Worm (Caenorhabditis elegans) whole organism, L2 larva: ENCODE results near the gene Y39A3A.3.

ENCODE experiments used
- Y55F3AM.14 ChIP-seq: fragments of 200-800 bp; sonication (Bioruptor generic); optimal IDR thresholded peaks from 2 replicates; lab custom pipeline; 2018; ENCODE audit warnings: mild to moderate bottlenecking, missing genetic modification characterization, missing compliant biosample characterization
- ZK546.5 ChIP-seq: sonication (generic microtip); optimal IDR thresholded peaks from 2 replicates; lab custom pipeline; 2017; ENCODE audit warnings: missing biosample characterization, missing genetic modification characterization
- alr-1 ChIP-seq: fragments of 150-350 bp; optimal IDR thresholded peaks from 2 replicates; lab custom pipeline; 2014; ENCODE audit warnings: missing biosample characterization, missing genetic modification characterization
- blmp-1 ChIP-seq: sonication (generic microtip); optimal IDR thresholded peaks from 2 replicates; lab custom pipeline; 2017; ENCODE audit warnings: missing genetic modification characterization, mild to moderate bottlenecking, missing compliant biosample characterization, antibody characterized with exemption, moderate library complexity; ENCODE audit not compliant: insufficient read depth
- ceh-16 ChIP-seq: fragments of 150-350 bp; optimal IDR thresholded peaks from 2 replicates; lab custom pipeline; 2014; ENCODE audit warnings: missing biosample characterization, missing genetic modification characterization
- ceh-82 ChIP-seq: fragments of 150-350 bp; optimal IDR thresholded peaks from 2 replicates; lab custom pipeline; 2014; ENCODE audit warnings: missing biosample characterization, missing genetic modification characterization
- crh-2 ChIP-seq: sonication (generic microtip); optimal IDR thresholded peaks from 2 replicates; lab custom pipeline; 2017; ENCODE audit warnings: missing biosample characterization, missing genetic modification characterization
- dmd-4 ChIP-seq: sonication (generic microtip); optimal IDR thresholded peaks from 2 replicates; lab custom pipeline; 2017; ENCODE audit warnings: missing biosample characterization, missing genetic modification characterization
- elt-3 ChIP-seq: sonication (generic microtip); optimal IDR thresholded peaks from 2 replicates; lab custom pipeline; 2017; ENCODE audit warnings: missing biosample characterization, missing genetic modification characterization
- gmeb-1 ChIP-seq: fragments of 150-350 bp; optimal IDR thresholded peaks from 2 replicates; lab custom pipeline; 2014; ENCODE audit warnings: missing biosample characterization, missing genetic modification characterization
- lin-11 ChIP-seq: fragments of 150-350 bp; sonication (generic microtip); optimal IDR thresholded peaks from 2 replicates; lab custom pipeline; 2014; ENCODE audit warnings: missing biosample characterization, missing genetic modification characterization, inconsistent platforms, mixed read lengths
- lin-39 ChIP-seq: fragments of 150-350 bp; optimal IDR thresholded peaks from 2 replicates; lab custom pipeline; 2014; ENCODE audit warnings: missing biosample characterization, missing genetic modification reagents, missing genetic modification characterization
- lsy-2 ChIP-seq, 2 experiments: fragments of 150-350 bp in 1 of 2; sonication (generic microtip) in 1 of 2; optimal IDR thresholded peaks; 2 replicates each; lab custom pipeline; 2014 to 2017; ENCODE audit warnings: missing biosample characterization in 2 of 2, missing genetic modification characterization in 2 of 2
- mab-5 ChIP-seq: fragments of 150-350 bp; optimal IDR thresholded peaks from 2 replicates; lab custom pipeline; 2014; ENCODE audit warnings: missing biosample characterization, missing genetic modification characterization
- mbf-1 ChIP-seq: sonication (generic microtip); optimal IDR thresholded peaks from 2 replicates; lab custom pipeline; 2017; ENCODE audit warnings: missing biosample characterization, missing genetic modification characterization
- mdl-1 ChIP-seq, 2 experiments: fragments of 150-350 bp in 1 of 2; sonication (generic microtip) in 1 of 2; optimal IDR thresholded peaks; 2 replicates each; lab custom pipeline; 2017; ENCODE audit warnings: missing biosample characterization in 2 of 2, missing genetic modification characterization in 2 of 2
- nhr-10 ChIP-seq: sonication (generic microtip); optimal IDR thresholded peaks from 2 replicates; lab custom pipeline; 2017; ENCODE audit warnings: missing biosample characterization, missing genetic modification characterization
- nhr-11 ChIP-seq: fragments of 150-350 bp; optimal IDR thresholded peaks from 2 replicates; lab custom pipeline; 2014; ENCODE audit warnings: missing biosample characterization, missing genetic modification characterization
- nhr-129 ChIP-seq: fragments of 150-350 bp; optimal IDR thresholded peaks from 2 replicates; lab custom pipeline; 2014; ENCODE audit warnings: missing biosample characterization, missing genetic modification characterization
- nhr-21 ChIP-seq: fragments of 150-350 bp; optimal IDR thresholded peaks from 2 replicates; lab custom pipeline; 2014; ENCODE audit warnings: missing biosample characterization, missing genetic modification characterization
- nhr-237 ChIP-seq: fragments of 150-350 bp; optimal IDR thresholded peaks from 2 replicates; lab custom pipeline; 2014; ENCODE audit warnings: missing biosample characterization, missing genetic modification characterization
- nhr-25 ChIP-seq: fragments of 150-350 bp; sonication (generic microtip); optimal IDR thresholded peaks from 3 replicates; lab custom pipeline; 2014; ENCODE audit warnings: missing biosample characterization, missing genetic modification characterization
- nhr-6 ChIP-seq: fragments of 150-350 bp; optimal IDR thresholded peaks from 2 replicates; lab custom pipeline; 2014; ENCODE audit warnings: missing biosample characterization, missing genetic modification characterization
- nhr-77 ChIP-seq: fragments of 150-350 bp; optimal IDR thresholded peaks from 2 replicates; lab custom pipeline; 2014; ENCODE audit warnings: missing biosample characterization, missing genetic modification characterization
- peb-1 ChIP-seq: fragments of 150-350 bp; optimal IDR thresholded peaks from 2 replicates; lab custom pipeline; 2014; ENCODE audit warnings: missing biosample characterization, missing genetic modification characterization
- sem-4 ChIP-seq: fragments of 150-350 bp; optimal IDR thresholded peaks from 2 replicates; lab custom pipeline; 2014; ENCODE audit warnings: missing biosample characterization, missing genetic modification reagents, missing genetic modification characterization
- sma-3 ChIP-seq: sonication (generic microtip); optimal IDR thresholded peaks from 2 replicates; lab custom pipeline; 2016; ENCODE audit warnings: missing genetic modification reagents, missing genetic modification characterization, missing compliant biosample characterization
- sma-9 ChIP-seq, 2 experiments: fragments of 150-350 bp in 1 of 2; sonication (generic microtip) in 1 of 2; optimal IDR thresholded peaks; 2 replicates each; lab custom pipeline; 2014 to 2016; ENCODE audit warnings: missing genetic modification characterization in 2 of 2, mild to moderate bottlenecking in 1 of 2, missing biosample characterization in 1 of 2, missing compliant biosample characterization in 1 of 2, missing genetic modification reagents in 1 of 2, moderate library complexity in 1 of 2
- unc-39 ChIP-seq: fragments of 150-350 bp; optimal IDR thresholded peaks from 2 replicates; lab custom pipeline; 2014; ENCODE audit warnings: missing biosample characterization, missing genetic modification characterization
- unc-55 ChIP-seq: fragments of 150-350 bp; sonication (generic microtip); optimal IDR thresholded peaks from 3 replicates; lab custom pipeline; 2014; ENCODE audit warnings: missing biosample characterization, missing genetic modification reagents, missing genetic modification characterization
- unc-62 ChIP-seq: fragments of 150-350 bp; optimal IDR thresholded peaks from 2 replicates; lab custom pipeline; 2014; ENCODE audit warnings: missing biosample characterization, missing genetic modification reagents, missing genetic modification characterization
- zag-1 ChIP-seq: fragments of 150-350 bp; optimal IDR thresholded peaks from 2 replicates; lab custom pipeline; 2014; ENCODE audit warnings: missing biosample characterization, missing genetic modification characterization
- ztf-1 ChIP-seq: fragments of 200-800 bp; sonication (Bioruptor generic); conservative IDR thresholded peaks from 2 replicates; pipeline ENCODE4 v1.3.6; 2022; ENCODE audit warnings: missing genetic modification characterization, missing compliant biosample characterization
- ztf-11 ChIP-seq: sonication (generic microtip); optimal IDR thresholded peaks from 2 replicates; lab custom pipeline; 2017; ENCODE audit warnings: missing biosample characterization, missing genetic modification characterization
- ztf-4 ChIP-seq: fragments of 150-350 bp; optimal IDR thresholded peaks from 2 replicates; lab custom pipeline; 2014; ENCODE audit warnings: missing biosample characterization, missing genetic modification characterization

Gene Y39A3A.3

DNA sequence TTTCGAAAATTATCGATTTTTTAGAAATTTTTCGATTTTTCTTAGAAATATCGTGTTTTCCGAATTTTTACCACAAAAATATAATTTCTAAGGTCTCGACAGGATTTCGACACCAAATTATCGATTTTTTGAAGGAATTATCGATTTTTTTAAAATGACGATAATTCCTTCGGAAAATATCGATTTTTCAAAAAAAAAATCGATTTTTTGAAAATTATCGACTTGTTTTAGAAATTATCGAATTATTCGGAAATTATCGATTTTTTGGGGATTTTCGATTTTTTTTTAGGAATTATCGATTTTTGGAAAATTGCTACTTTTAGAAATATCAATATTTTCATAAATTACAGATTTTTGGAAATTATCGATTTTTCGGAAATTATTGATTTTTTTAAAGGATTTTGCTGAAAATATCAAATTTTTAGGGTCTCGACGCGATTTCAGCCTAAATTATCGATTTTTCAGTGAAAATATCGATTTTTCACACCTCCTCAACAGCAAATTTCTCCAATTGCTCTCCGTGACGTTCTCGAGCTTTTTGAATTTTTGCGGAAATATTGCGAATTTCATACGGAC is 44.5 kb upstream of the Y39A3A.3 start:
- TF ChIP-seq unc-39 (tag; lab: Kevin White, UChicago) (no peak), nhr-129 (tag; lab: Kevin White, UChicago) (no peak), ceh-82 (tag; lab: Kevin White, UChicago) (no peak), sma-3 (GFP tag; lab: Kevin White, UChicago) (no peak), nhr-10 (tag; lab: Kevin White, UChicago) (no peak), crh-2 (tag; lab: Kevin White, UChicago) (no peak), nhr-21 (tag; lab: Kevin White, UChicago) (no peak), mbf-1 (tag; lab: Kevin White, UChicago) (no peak), unc-55 (no peak), unc-62 (GFP tag; lab: Kevin White, UChicago) (no peak), nhr-25 (tag; lab: Kevin White, UChicago) (no peak), nhr-237 (tag; lab: Kevin White, UChicago) (no peak), ztf-11 (tag; lab: Kevin White, UChicago) (no peak), gmeb-1 (no peak)

DNA sequence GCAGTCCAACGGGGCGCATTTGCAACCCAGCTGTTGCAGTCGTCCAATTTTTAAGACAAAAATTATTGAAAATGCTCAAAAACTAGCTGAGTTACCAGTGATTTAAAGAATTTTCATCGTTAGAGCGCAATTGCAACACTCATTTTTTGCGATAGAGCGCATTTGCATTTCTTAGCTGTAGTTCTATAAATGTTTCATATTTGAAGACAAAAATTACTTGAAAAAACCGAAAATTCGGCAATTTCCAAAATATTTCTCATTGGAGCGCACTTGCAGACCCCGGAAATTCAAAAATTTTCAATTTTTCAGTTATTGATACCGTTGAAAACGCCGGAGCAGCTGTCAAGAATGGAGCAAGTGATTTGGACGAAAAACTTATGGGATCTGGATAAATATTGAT is 43.9 kb upstream of the Y39A3A.3 start:
- TF ChIP-seq blmp-1 (tag; lab: Kevin White, UChicago), result no peak

DNA sequence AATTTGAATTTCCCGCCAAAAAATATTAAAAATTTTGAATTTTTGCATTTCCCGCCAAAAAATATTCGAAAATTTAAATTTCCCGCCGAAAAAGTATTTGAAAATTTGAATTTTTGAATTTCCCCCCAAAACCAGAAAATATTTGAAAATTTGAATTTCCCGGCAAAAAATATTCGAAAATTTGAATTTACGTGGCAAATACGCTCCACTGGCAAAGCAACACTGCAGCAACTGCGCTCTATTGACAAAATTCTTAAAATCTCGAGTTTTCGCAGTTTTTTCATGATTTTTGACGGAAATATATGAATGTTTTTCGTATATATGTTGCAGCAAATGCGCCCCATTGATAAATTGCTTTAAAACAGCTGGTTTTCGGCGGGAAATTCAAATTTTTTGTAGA is 43.2 kb upstream of the Y39A3A.3 start:
- no peak for TF ChIP-seq gmeb-1
- no peak for TF ChIP-seq sma-3 (GFP tag; lab: Kevin White, UChicago)
- no peak for TF ChIP-seq Y55F3AM.14 (GFP tag; lab: Kevin White, UChicago)
- no peak for TF ChIP-seq mab-5 (tag; lab: Kevin White, UChicago)
- TF ChIP-seq nhr-6 (tag; lab: Kevin White, UChicago), result no peak
- TF ChIP-seq elt-3 (tag; lab: Kevin White, UChicago), result no peak
- no peak for TF ChIP-seq lsy-2 (tag; optimal IDR thresholded peaks at IDR 0.05; lab: Kevin White, UChicago)
- no peak for TF ChIP-seq nhr-77 (tag; lab: Kevin White, UChicago)
- TF ChIP-seq alr-1, result no peak
- no peak for TF ChIP-seq mbf-1 (tag; lab: Kevin White, UChicago)
- no peak for TF ChIP-seq lin-39 (tag; lab: Kevin White, UChicago)
- TF ChIP-seq mdl-1 (tag; optimal IDR thresholded peaks at IDR 0.05; lab: Kevin White, UChicago), result no peak
- TF ChIP-seq unc-62 (GFP tag; lab: Kevin White, UChicago), result no peak
- TF ChIP-seq sem-4 (tag; lab: Kevin White, UChicago), result no peak
- TF ChIP-seq, all 48 proteins: peak for 0

DNA sequence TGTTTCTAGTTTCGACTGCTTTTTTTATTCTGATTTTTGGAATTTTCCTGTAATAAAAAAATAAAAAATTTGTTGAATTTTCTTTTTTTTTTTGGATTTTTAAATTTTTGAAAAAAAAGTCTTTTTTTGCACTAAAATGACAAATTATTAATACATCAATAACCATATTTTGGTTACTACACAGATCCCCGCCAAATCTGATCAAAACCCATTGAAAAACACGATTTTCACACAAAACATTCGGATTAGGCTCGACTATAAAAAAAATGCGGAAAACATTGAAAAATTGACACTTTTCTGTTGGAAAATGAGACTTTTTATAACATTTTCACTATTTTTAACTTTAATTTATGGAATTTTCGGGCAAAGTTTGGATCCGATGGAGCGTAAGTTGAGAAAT is 42.1 kb upstream of the Y39A3A.3 start, which contains the start of gene Y48G9A.7:
Gene Y48G9A.7 (plus strand): TSS at position 301 of the 400 bp plus-strand sequence.
- no peak for TF ChIP-seq elt-3 (tag; lab: Kevin White, UChicago)
- TF ChIP-seq nhr-21 (tag; lab: Kevin White, UChicago), result no peak
- no peak for TF ChIP-seq ceh-16 (tag; lab: Kevin White, UChicago)
- no peak for TF ChIP-seq nhr-25 (tag; lab: Kevin White, UChicago)
- no peak for TF ChIP-seq nhr-10 (tag; lab: Kevin White, UChicago)
- no peak for TF ChIP-seq nhr-77 (tag; lab: Kevin White, UChicago)
- TF ChIP-seq nhr-237 (tag; lab: Kevin White, UChicago), result no peak
- TF ChIP-seq zag-1 (tag; lab: Kevin White, UChicago), result no peak
- TF ChIP-seq dmd-4 (tag; lab: Kevin White, UChicago), result no peak
- no peak for TF ChIP-seq sem-4 (tag; lab: Kevin White, UChicago)
- no peak for TF ChIP-seq ztf-11 (tag; lab: Kevin White, UChicago)
- no peak for TF ChIP-seq unc-62 (GFP tag; lab: Kevin White, UChicago)
- no peak for TF ChIP-seq sma-9 (GFP tag; optimal IDR thresholded peaks at IDR 0.05; lab: Kevin White, UChicago)
- TF ChIP-seq sma-9 (tag; optimal IDR thresholded peaks at IDR 0.05; lab: Kevin White, UChicago), result no peak
- no peak for TF ChIP-seq sma-3 (GFP tag; lab: Kevin White, UChicago)
- no peak for TF ChIP-seq lin-11 (tag; lab: Kevin White, UChicago)
- TF ChIP-seq nhr-129 (tag; lab: Kevin White, UChicago), result no peak

DNA sequence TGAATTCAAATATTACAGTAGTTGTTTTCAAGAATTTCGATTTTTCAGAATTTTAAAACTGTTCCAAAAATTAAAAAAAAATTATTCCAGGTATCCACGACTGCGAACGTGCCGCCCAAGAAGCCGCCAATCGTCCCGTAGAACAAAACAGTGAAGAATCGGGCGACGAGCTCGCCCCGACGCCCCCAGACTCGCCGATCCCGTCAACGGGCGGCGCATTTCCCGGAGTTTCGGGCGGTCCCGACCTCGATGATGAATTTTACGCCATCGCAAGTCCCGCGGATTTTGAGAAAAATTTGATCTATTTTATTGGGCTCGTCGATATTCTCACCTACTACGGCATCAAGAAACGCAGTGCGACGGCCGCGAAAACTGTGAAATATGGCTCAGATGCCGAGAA is 37.8 kb upstream of the Y39A3A.3 start:
- no peak for TF ChIP-seq ztf-4 (tag; lab: Kevin White, UChicago)
- TF ChIP-seq alr-1, result no peak
- no peak for TF ChIP-seq ZK546.5 (tag; lab: Kevin White, UChicago)
- TF ChIP-seq unc-62 (GFP tag; lab: Kevin White, UChicago), result no peak
- no peak for TF ChIP-seq ztf-1 (GFP tag; lab: Robert Waterston, UW)
- TF ChIP-seq nhr-11 (tag; lab: Kevin White, UChicago), result no peak
- TF ChIP-seq Y55F3AM.14 (GFP tag; lab: Kevin White, UChicago), result no peak
- no peak for TF ChIP-seq peb-1 (tag; lab: Kevin White, UChicago)
- TF ChIP-seq ceh-82 (tag; lab: Kevin White, UChicago), result no peak
- no peak for TF ChIP-seq nhr-129 (tag; lab: Kevin White, UChicago)
- TF ChIP-seq nhr-21 (tag; lab: Kevin White, UChicago), result no peak
